Worm (Caenorhabditis elegans): ENCODE results near the gene rpl-10.

rpl-10 gene

DNA sequence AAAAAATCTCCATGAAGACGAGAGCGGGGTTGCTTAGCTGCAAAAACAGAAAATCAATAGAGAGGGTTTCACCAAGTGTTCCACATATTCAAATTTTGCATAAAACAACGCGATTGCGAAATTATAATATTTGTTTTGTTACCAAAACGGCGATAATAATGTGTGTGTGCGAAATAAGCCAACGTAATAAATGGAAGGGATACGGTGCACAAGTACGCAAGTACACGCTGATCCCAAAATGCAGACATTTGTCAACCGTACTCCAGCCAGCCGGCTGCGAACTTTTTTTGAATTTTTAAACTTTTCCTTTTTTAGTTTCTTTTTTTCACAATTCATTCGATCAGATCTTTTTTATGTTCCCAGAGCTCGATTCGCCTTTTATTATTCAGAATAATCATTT, 18.8 kb upstream of the rpl-10 start, which contains the start of gene ire-1:
TSS of gene ire-1 (minus strand) at position 44 of the 400 bp plus-strand sequence.
- TF ChIP-seq T22C8.4 (GFP tag; IDR thresholded peaks at IDR 0.05) = no peak
- no peak for TF ChIP-seq flt-1 (GFP tag; IDR thresholded peaks at IDR 0.05)
- no peak for TF ChIP-seq med-1 (GFP tag; optimal IDR thresholded peaks at IDR 0.05; ENCODE audit: insufficient read depth)
- TF ChIP-seq ztf-29 (GFP tag; IDR thresholded peaks at IDR 0.05) = no peak
- TF ChIP-seq cog-1 (tag; optimal IDR thresholded peaks at IDR 0.05) = no peak
- no peak for TF ChIP-seq klf-2 (GFP tag; conservative IDR thresholded peaks at IDR 0.05)
- no peak for TF ChIP-seq tab-1 (GFP tag; IDR thresholded peaks at IDR 0.05)
- no peak for TF ChIP-seq ztf-23 (GFP tag; IDR thresholded peaks at IDR 0.05)
- no peak for TF ChIP-seq ref-1 (GFP tag; conservative IDR thresholded peaks at IDR 0.05)

DNA sequence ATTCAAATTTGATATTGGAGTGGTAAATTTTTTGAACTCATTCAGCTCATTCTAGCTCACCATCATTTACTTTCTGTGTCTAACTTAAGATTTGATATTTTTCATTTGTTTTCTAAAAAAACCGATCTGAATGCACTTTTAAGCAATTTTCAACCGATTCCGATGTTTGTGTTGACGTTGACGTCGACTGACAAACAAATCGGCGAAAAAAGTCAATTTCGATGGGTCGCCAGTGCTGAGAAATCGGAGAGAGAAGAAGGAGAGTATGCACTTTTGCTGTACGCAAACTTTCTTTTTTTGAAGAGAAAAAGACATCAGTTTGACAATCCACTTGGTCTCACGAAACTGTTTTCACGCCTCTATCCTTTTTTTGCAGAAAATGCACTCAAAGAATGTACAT, 18.2 kb upstream of the rpl-10 start:
- TF ChIP-seq ztf-23 (GFP tag; IDR thresholded peaks at IDR 0.05) (no peak), ref-1 (GFP tag; conservative IDR thresholded peaks at IDR 0.05) (no peak)

DNA sequence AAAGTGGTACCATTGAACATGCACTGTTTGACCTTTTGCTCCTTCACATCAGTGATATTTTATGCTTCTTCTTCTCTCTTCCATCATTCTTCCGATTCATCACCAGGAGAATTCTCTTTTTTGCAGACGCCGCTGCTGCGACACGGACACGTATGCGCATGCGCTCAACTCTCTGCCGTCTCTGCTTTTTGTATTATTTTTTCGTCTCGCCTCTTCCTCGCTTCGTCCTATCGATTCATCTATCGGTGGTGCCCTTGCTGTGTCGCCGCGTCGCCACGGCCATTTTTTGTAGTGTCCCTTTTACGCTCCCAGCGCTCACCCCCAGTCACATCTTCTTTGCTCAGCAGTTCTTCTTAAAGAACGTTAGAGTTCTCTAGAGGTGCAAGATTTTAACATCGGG, 17.5 kb upstream of the rpl-10 start:
- TF ChIP-seq flt-1 (GFP tag; IDR thresholded peaks at IDR 0.05) (no peak), med-1 (GFP tag; optimal IDR thresholded peaks at IDR 0.05; ENCODE audit: insufficient read depth) (no peak), T22C8.4 (GFP tag; IDR thresholded peaks at IDR 0.05) (peak; percentile 52), cog-1 (tag; optimal IDR thresholded peaks at IDR 0.05) (no peak), tab-1 (GFP tag; IDR thresholded peaks at IDR 0.05) (0 out of 2 replicates have a peak, but pooled peaks have one; percentile 14), klf-2 (GFP tag; conservative IDR thresholded peaks at IDR 0.05) (peak; percentile 19; the same call in 1 of the 2 replicates), ztf-29 (GFP tag; IDR thresholded peaks at IDR 0.05) (no peak), ref-1 (GFP tag; conservative IDR thresholded peaks at IDR 0.05) (no peak), ztf-23 (GFP tag; IDR thresholded peaks at IDR 0.05) (no peak)

DNA sequence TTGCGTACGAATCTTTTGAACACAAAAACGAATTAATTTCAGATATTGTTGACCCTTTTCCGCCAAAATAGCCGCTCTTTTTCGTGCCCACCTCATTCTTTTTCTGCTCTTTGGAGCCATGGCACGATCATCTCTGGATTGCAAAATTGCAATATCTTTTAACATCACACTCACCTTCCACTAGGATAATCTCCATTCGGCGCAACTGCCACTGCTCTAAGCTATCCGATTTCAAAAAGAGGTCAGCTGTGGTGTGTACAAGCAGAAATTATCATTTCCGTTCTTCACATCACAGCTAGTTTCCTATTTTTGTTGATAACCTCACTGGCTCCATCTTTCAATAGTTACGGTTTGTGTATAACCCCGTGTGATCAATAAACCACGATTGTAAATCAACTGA, 17.1 kb upstream of the rpl-10 start:
- TF ChIP-seq tab-1 (GFP tag; IDR thresholded peaks at IDR 0.05) (no peak), flt-1 (GFP tag; IDR thresholded peaks at IDR 0.05) (no peak), ref-1 (GFP tag; conservative IDR thresholded peaks at IDR 0.05) (no peak), ztf-29 (GFP tag; IDR thresholded peaks at IDR 0.05) (no peak), med-1 (GFP tag; optimal IDR thresholded peaks at IDR 0.05; ENCODE audit: insufficient read depth) (no peak), cog-1 (tag; optimal IDR thresholded peaks at IDR 0.05) (no peak), T22C8.4 (GFP tag; IDR thresholded peaks at IDR 0.05) (no peak), klf-2 (GFP tag; conservative IDR thresholded peaks at IDR 0.05) (no peak), ztf-23 (GFP tag; IDR thresholded peaks at IDR 0.05) (no peak)

DNA sequence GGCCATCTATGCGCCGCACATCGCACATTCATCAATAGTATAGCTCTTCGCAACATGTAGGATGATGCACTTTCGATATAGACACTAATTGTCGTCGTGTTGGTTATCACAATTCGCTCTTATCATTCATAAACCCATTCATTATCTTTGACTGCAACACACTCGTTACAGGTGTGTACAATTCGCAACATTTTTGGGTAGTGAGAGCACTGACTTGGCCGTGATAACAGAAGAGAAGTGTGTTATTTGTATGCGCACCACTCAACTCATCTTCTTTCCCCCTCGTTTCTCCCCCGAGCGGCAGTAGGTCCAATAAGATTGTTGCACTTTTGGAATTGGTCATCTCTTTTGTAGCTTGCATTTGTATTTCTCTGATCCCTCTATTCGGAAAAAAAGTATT, 16.4 kb upstream of the rpl-10 start:
- TF ChIP-seq ref-1 (GFP tag; conservative IDR thresholded peaks at IDR 0.05) = no peak
- TF ChIP-seq klf-2 (GFP tag; conservative IDR thresholded peaks at IDR 0.05) = no peak
- no peak for TF ChIP-seq cog-1 (tag; optimal IDR thresholded peaks at IDR 0.05)
- no peak for TF ChIP-seq ztf-23 (GFP tag; IDR thresholded peaks at IDR 0.05)
- TF ChIP-seq T22C8.4 (GFP tag; IDR thresholded peaks at IDR 0.05) = no peak
- no peak for TF ChIP-seq med-1 (GFP tag; optimal IDR thresholded peaks at IDR 0.05; ENCODE audit: insufficient read depth)
- TF ChIP-seq tab-1 (GFP tag; IDR thresholded peaks at IDR 0.05) = no peak
- TF ChIP-seq ztf-29 (GFP tag; IDR thresholded peaks at IDR 0.05) = no peak
- TF ChIP-seq flt-1 (GFP tag; IDR thresholded peaks at IDR 0.05) = no peak

DNA sequence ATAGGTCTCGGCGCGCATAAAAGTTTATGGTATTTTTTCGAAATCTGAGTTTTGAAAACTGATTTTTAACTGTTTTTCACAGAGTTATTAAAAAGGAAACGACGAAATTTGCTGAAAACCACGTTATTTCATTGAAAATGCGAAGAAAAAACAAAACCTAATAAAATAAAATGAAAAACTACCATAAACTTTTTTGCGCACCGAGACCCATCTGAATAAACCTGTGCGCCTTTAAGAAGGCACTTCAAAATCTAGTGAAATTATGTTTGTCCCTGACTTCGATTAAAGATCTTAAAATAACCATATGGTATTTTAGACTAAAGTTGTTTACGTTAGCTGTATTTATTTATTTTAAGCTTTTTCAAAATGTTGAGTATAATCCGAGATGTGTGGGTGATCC, 15.9 kb upstream of the rpl-10 start:
- TF ChIP-seq flt-1 (GFP tag; IDR thresholded peaks at IDR 0.05) = no peak
- TF ChIP-seq klf-2 (GFP tag; conservative IDR thresholded peaks at IDR 0.05) = no peak
- no peak for TF ChIP-seq ztf-29 (GFP tag; IDR thresholded peaks at IDR 0.05)
- no peak for TF ChIP-seq med-1 (GFP tag; optimal IDR thresholded peaks at IDR 0.05; ENCODE audit: insufficient read depth)
- no peak for TF ChIP-seq T22C8.4 (GFP tag; IDR thresholded peaks at IDR 0.05)
- TF ChIP-seq ref-1 (GFP tag; conservative IDR thresholded peaks at IDR 0.05) = no peak
- TF ChIP-seq ztf-23 (GFP tag; IDR thresholded peaks at IDR 0.05) = no peak
- TF ChIP-seq tab-1 (GFP tag; IDR thresholded peaks at IDR 0.05) = no peak
- TF ChIP-seq cog-1 (tag; optimal IDR thresholded peaks at IDR 0.05) = no peak

DNA sequence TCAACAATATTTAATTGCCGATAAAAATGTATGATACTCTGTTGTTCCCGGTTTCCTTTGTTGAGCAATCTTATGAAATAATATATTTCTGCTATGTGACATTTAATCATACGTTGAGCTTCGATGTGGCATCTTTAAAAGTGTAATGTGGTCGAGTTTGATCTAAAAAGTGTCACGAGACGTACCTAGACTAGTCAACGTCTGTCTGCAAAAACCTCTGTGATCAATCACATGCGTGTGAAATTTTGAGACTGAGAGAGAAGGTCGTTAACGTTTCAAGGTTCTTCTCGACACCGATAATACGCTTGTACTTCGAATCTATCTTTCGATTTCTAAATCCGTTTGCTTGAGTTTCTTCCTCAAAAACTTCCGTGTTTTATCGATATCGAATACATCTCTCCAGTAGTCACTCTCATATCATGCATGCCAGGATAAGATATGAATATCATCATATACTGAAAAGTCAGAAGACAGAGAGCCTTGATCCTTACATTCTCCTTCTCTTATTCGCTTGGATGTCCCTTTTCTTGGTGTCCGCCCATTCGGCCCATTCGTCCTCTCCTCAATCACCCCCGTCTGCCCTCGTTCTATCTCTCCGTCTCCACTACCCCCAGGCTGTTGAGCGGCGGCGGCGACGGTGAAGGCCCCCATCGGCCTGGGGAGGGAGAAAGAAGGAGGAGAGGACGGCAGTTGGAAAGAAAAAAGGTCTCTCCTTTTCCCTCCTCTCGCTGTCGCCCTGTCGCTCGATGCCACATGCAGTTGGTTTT, 15.2 kb upstream of the rpl-10 start:
- TF ChIP-seq T22C8.4 (GFP tag; IDR thresholded peaks at IDR 0.05) (no peak), ref-1 (GFP tag; conservative IDR thresholded peaks at IDR 0.05) (no peak), klf-2 (GFP tag; conservative IDR thresholded peaks at IDR 0.05) (no peak), tab-1 (GFP tag; IDR thresholded peaks at IDR 0.05) (0 out of 2 replicates have a peak, but pooled peaks have one; percentile 49), ztf-23 (GFP tag; IDR thresholded peaks at IDR 0.05) (peak; percentile 72), flt-1 (GFP tag; IDR thresholded peaks at IDR 0.05) (0 out of 2 replicates have a peak, but pooled peaks have one; percentile 33), ztf-29 (GFP tag; IDR thresholded peaks at IDR 0.05) (no peak), cog-1 (tag; optimal IDR thresholded peaks at IDR 0.05) (no peak), med-1 (GFP tag; optimal IDR thresholded peaks at IDR 0.05; ENCODE audit: insufficient read depth) (no peak)

DNA sequence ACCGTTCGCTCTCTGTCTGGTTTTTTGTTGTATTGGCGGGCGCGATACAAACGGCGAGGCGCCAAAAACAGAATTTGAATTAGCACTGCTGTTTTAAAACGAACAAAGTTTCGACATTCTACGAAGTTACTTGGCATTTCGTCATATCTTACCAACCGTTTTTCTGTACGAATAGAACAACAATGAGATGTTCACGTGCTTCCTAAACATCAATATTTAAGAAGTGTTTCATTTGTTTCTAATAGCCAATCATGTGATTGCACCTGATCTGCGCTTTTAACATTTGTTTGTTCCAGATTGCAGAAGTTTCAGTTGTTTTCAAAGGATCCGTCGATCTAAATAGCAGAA, 14.7 kb upstream of the rpl-10 start:
- no peak for TF ChIP-seq ref-1 (GFP tag; conservative IDR thresholded peaks at IDR 0.05)

DNA sequence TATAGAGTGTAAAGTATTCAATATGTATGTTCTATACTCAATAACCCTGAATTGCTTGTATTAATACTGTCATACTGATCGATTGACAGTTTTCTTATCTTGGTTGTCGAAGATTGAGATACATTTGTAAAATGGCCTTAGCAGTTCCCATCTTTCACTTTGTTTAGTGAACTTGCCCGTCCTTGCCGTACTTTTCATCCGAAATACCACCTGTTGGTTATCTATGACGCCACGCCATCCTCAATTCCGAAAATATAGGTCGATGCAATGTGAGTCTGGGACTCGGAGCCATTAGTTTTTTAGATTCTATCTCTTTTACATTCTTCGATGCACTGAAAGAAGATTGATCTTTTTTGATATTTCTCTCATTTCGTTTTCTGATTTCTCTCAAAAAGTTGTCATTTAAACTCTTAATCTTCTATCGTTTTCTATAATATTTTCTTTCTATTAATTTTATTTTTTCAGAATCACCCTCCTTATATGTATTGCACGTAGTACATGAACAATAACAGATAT, 14.1 kb upstream of the rpl-10 start, which contains the start of gene ulp-4:
TSS of gene ulp-4 (plus strand) at position 466 of the 516 bp plus-strand sequence.
- TF ChIP-seq med-1 (GFP tag; optimal IDR thresholded peaks at IDR 0.05; ENCODE audit: insufficient read depth) = no peak
- TF ChIP-seq klf-2 (GFP tag; conservative IDR thresholded peaks at IDR 0.05) = no peak
- TF ChIP-seq ztf-23 (GFP tag; IDR thresholded peaks at IDR 0.05) = no peak

DNA sequence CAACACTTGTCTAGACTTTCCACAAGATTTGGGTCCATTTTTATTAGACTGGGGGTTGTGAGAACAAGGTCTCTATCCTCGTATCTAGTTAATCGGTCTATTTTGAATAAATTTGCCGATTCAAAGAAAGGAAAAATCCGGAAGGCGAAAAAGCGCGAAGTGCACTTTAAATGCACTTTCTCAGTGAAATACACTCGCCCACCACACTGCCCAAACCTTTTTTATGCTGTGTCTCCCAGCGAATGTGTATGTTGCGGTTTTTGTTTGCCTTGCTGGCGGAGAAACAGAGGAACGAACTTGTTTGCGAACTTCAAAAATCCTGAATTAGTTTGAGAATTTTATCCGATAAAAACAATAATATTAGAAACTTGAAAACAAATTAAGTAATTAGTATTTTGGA, 12.9 kb upstream of the rpl-10 start:
- TF ChIP-seq flt-1 (GFP tag; IDR thresholded peaks at IDR 0.05) = no peak
- no peak for TF ChIP-seq ztf-23 (GFP tag; IDR thresholded peaks at IDR 0.05)
- TF ChIP-seq ztf-29 (GFP tag; IDR thresholded peaks at IDR 0.05) = no peak
- TF ChIP-seq tab-1 (GFP tag; IDR thresholded peaks at IDR 0.05) = no peak
- no peak for TF ChIP-seq klf-2 (GFP tag; conservative IDR thresholded peaks at IDR 0.05)
- TF ChIP-seq T22C8.4 (GFP tag; IDR thresholded peaks at IDR 0.05) = no peak
- TF ChIP-seq med-1 (GFP tag; optimal IDR thresholded peaks at IDR 0.05; ENCODE audit: insufficient read depth) = no peak
